Fruit fly (Drosophila melanogaster) Kc167 (cell line): ENCODE results near the gene COX7A.

Experiments
- Myc ChIP-seq: fragments of >200 bp; optimal IDR thresholded peaks from 2 replicates; lab custom pipeline; 2017; ENCODE audit warnings: missing external identifiers
- Sin3A ChIP-seq: fragments of >200 bp; optimal IDR thresholded peaks from 2 replicates; lab custom pipeline; 2018; ENCODE audit warnings: missing external identifiers
- h ChIP-seq: fragments of >200 bp; optimal IDR thresholded peaks from 3 replicates; lab custom pipeline; 2018; ENCODE audit warnings: missing external identifiers
- insv ChIP-seq: fragments of >200 bp; optimal IDR thresholded peaks from 3 replicates; lab custom pipeline; 2018; ENCODE audit warnings: missing external identifiers
- psq ChIP-seq: fragments of >200 bp; optimal IDR thresholded peaks from 2 replicates; lab custom pipeline; 2017; ENCODE audit warnings: missing external identifiers
- ttk ChIP-seq: sonication (Bioruptor generic); optimal IDR thresholded peaks from 2 replicates; lab custom pipeline; 2017; ENCODE audit warnings: missing external identifiers

COX7A gene

dm6 chr3R:8327967-8328789, 12.7 kb downstream of the COX7A start:
- TF ChIP-seq Myc (lab: Kevin White, UChicago), result no peak
- no peak for TF ChIP-seq Sin3A
- no peak for TF ChIP-seq h
- TF ChIP-seq ttk (lab: Kevin White, UChicago), result no peak
- no peak for TF ChIP-seq psq (lab: Kevin White, UChicago)
- no peak for TF ChIP-seq insv (lab: Kevin White, UChicago)

DNA sequence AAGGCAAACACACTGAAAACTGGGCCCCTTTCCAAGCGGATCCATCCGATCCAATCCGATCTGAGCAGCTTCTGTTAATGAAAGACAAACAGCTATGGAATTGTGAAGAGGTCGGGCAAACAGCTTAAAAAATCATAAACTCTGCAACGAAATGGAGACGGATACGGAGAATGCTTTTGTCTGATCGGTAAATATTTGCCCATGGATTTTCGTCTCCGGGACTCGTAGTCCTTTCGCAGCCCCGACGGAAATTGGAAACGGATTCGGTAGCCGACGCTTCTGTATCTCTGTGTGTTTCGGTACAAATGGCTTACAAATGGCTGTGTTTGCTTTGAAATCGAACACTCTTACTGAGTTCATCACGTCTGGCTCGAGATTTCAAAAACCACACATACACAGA, 14.0 kb downstream of the COX7A start:
- TF ChIP-seq Sin3A, result no peak

- TF ChIP-seq psq (lab: Kevin White, UChicago) (no peak), Sin3A (no peak), h (no peak), ttk (lab: Kevin White, UChicago) (no peak), insv (lab: Kevin White, UChicago) (no peak)
These were observed 16.8 kb downstream of the COX7A start, which contains the start of gene CG7443 for dm6 chr3R:8324016-8324415. Gene CG7443, plus strand, starts transcription at chr3R:8324316.

DNA sequence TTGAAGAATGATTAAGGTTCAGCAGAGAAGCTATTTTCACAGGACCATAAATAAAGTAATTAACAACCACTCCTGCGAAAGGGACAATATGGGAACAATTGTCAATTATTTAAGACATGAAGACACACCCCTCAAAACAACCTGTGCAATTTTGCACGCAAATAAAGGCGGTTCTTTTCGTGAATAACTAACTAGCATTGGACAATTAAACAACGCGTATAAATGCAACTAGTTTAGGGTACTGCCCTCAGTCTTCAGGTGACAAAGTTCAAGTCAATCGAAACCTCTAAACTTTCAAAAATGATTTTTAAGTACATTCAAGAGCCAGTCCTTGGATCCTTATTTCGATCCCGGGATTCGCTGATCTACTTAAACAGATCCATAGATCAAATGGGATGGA, 19.4 kb downstream of the COX7A start, which contains the start of gene Or85a:
Gene Or85a, plus strand, starts transcription at position 301 of the 400 bp plus-strand sequence.
- TF ChIP-seq insv (lab: Kevin White, UChicago), result no peak
- no peak for TF ChIP-seq h
- no peak for TF ChIP-seq Sin3A
- TF ChIP-seq psq (lab: Kevin White, UChicago), result no peak
- no peak for TF ChIP-seq Myc (lab: Kevin White, UChicago)
- TF ChIP-seq ttk (lab: Kevin White, UChicago), result no peak

- no peak for TF ChIP-seq ttk (lab: Kevin White, UChicago)
- no peak for TF ChIP-seq h
- TF ChIP-seq Myc (lab: Kevin White, UChicago), result no peak
- no peak for TF ChIP-seq insv (lab: Kevin White, UChicago)
- no peak for TF ChIP-seq psq (lab: Kevin White, UChicago)
- no peak for TF ChIP-seq Sin3A
These were observed 23.0 kb downstream of the COX7A start for dm6 chr3R:8317709-8318335.

DNA sequence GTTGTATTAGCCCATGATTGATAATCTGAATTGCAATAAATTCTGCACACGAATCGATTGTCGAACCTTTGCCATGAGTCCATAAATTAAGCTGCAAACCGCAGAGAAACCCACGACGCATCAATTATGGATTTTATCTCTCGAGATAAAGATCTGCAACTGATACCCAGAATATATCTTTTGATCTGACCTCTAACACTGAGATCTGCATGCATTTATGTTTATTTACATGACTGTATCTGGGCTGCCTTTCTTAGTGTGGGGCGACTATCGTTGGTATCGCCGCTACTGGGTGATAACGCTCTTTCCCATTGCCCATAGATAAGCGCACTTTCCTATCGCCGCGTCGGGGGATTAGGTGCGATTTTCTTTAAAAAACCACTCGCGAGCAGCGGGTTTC, 23.6 kb downstream of the COX7A start, which contains the start of gene Ctr1B:
Gene Ctr1B, plus strand, starts transcription at position 398 of the 400 bp plus-strand sequence.
- TF ChIP-seq insv (lab: Kevin White, UChicago) (no peak), Myc (lab: Kevin White, UChicago) (no peak), ttk (lab: Kevin White, UChicago) (no peak), h (no peak), Sin3A (no peak), psq (lab: Kevin White, UChicago) (no peak)

- TF ChIP-seq ttk (lab: Kevin White, UChicago) (no peak), insv (lab: Kevin White, UChicago) (no peak), psq (lab: Kevin White, UChicago) (no peak), Myc (lab: Kevin White, UChicago) (no peak), Sin3A (no peak), h (no peak)
These were observed 24.3 kb downstream of the COX7A start, which contains the start of gene Coq2 for dm6 chr3R:8316344-8317105. Gene Coq2, minus strand, starts transcription at chr3R:8316543.

- TF ChIP-seq h (no peak), psq (lab: Kevin White, UChicago) (no peak), ttk (lab: Kevin White, UChicago) (no peak), insv (lab: Kevin White, UChicago) (no peak), Myc (lab: Kevin White, UChicago) (no peak), Sin3A (no peak)
These were observed 27.8 kb downstream of the COX7A start, which contains the start of gene CG7483 for dm6 chr3R:8313038-8313437. Gene CG7483, plus strand, starts transcription at chr3R:8313208.

DNA sequence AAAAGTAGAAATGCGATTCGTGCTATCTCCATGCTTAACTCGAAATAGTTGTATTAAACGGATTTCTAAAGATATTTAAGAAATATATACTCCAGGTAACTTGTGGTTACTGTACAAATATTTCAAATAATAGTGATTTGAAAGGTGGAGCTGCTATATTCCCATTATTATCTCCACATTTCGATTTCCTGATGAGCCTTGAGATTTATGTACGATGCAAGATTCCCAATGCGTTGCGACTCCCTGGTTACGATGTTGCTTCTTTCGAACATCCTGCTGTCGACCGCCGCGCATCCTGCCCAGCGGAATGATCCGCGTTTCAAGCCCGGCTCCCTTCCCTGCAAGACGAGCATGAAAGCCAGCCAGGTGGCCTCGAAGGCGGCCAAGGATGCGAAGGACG, 28.8 kb downstream of the COX7A start, which contains the start of the genes CG11694 and CG11698:
Gene CG11694, minus strand, starts transcription at position 101 of the 400 bp plus-strand sequence.
Gene CG11698, plus strand, starts transcription at position 152 of the 400 bp plus-strand sequence.
- no peak for TF ChIP-seq ttk (lab: Kevin White, UChicago)

dm6 chr3R:8310678-8311077, 30.2 kb downstream of the COX7A start, which contains the start of gene CG11693:
Gene CG11693, minus strand, starts transcription at chr3R:8310778.
- no peak for TF ChIP-seq Myc (lab: Kevin White, UChicago)
- no peak for TF ChIP-seq h
- no peak for TF ChIP-seq Sin3A
- no peak for TF ChIP-seq ttk (lab: Kevin White, UChicago)
- TF ChIP-seq insv (lab: Kevin White, UChicago), result no peak
- TF ChIP-seq psq (lab: Kevin White, UChicago), result no peak

- TF ChIP-seq Myc (lab: Kevin White, UChicago) (no peak), insv (lab: Kevin White, UChicago) (no peak), Sin3A (no peak), ttk (lab: Kevin White, UChicago) (no peak), psq (lab: Kevin White, UChicago) (no peak), h (no peak)
These were observed 32.3 kb downstream of the COX7A start, which contains the start of gene tex for dm6 chr3R:8308515-8308959. Gene tex, minus strand, starts transcription at chr3R:8308645.
